Worm (Caenorhabditis elegans) whole organism, late embryonic: ENCODE results near the gene ska-3.

Source experiments
- dmd-4 ChIP-seq: sonication (generic microtip); optimal IDR thresholded peaks from 2 replicates; lab custom pipeline; 2016; ENCODE audit warnings: borderline replicate concordance, missing genetic modification characterization, missing compliant biosample characterization
- eyg-1 ChIP-seq: sonication (generic microtip); optimal IDR thresholded peaks from 2 replicates; lab custom pipeline; 2016; ENCODE audit warnings: missing genotype, missing genetic modification characterization, missing compliant biosample characterization
- fkh-10 ChIP-seq: fragments of 150-350 bp; optimal IDR thresholded peaks from 2 replicates; lab custom pipeline; 2014; ENCODE audit warnings: missing biosample characterization, missing genetic modification reagents, missing genetic modification characterization
- nhr-11 ChIP-seq: fragments of 150-350 bp; optimal IDR thresholded peaks from 2 replicates; lab custom pipeline; 2014; ENCODE audit warnings: missing biosample characterization, missing genetic modification characterization
- pha-4 ChIP-seq: fragments of 150-350 bp; optimal IDR thresholded peaks from 2 replicates; lab custom pipeline; 2018; ENCODE audit warnings: missing biosample characterization, missing genetic modification reagents, missing genetic modification characterization

ce11 chrIII:5701491-5701890 is 22.7 kb upstream of the ska-3 start:
- TF ChIP-seq fkh-10 (GFP tag; lab: Kevin White, UChicago) (no peak), pha-4 (tag; lab: Kevin White, UChicago) (no peak), eyg-1 (tag; lab: Kevin White, UChicago) (no peak), dmd-4 (tag; lab: Kevin White, UChicago) (no peak), nhr-11 (tag; lab: Kevin White, UChicago) (no peak)
